Fruit fly (Drosophila melanogaster) whole organism, embryonic: ENCODE data around the gene Spn85F.
A peak's percentile ranks its signal among the peaks of the same experiment; 100 is the strongest.

ENCODE experiments used
- Atf3 ChIP-seq: fragments of 200-800 bp; sonication (Bioruptor generic); optimal IDR thresholded peaks from 3 replicates; lab custom pipeline; 2016; ENCODE audit warnings: missing biosample characterization, missing genetic modification characterization
- Atf6 ChIP-seq: fragments of 200-800 bp; sonication (Bioruptor generic); IDR thresholded peaks from 2 replicates; pipeline ENCODE4 v1.3.6; 2022; ENCODE audit warnings: missing biosample characterization, missing genetic modification characterization
- B-H2 ChIP-seq: fragments of 200-800 bp; sonication (Bioruptor generic); optimal IDR thresholded peaks from 2 replicates; lab custom pipeline; 2018; ENCODE audit warnings: missing biosample characterization, mild to moderate bottlenecking, missing genetic modification characterization
- BEAF-32 ChIP-seq: fragments of 200-800 bp; sonication (Bioruptor generic); optimal IDR thresholded peaks from 3 replicates; lab custom pipeline; 2017; ENCODE audit warnings: missing biosample characterization, missing genetic modification characterization, mild to moderate bottlenecking, moderate library complexity, missing genetic modification reagents
- BtbVII ChIP-seq: fragments of 200-800 bp; sonication (Bioruptor generic); optimal IDR thresholded peaks from 3 replicates; lab custom pipeline; 2017; ENCODE audit warnings: missing biosample characterization, mild to moderate bottlenecking, missing genetic modification characterization
- CG10267 ChIP-seq: fragments of 200-800 bp; sonication (Bioruptor generic); optimal IDR thresholded peaks from 2 replicates; lab custom pipeline; 2018; ENCODE audit warnings: missing biosample characterization, mild to moderate bottlenecking, missing genetic modification characterization, moderate library complexity
- CG10321 ChIP-seq: fragments of 200-800 bp; sonication (Bioruptor generic); IDR thresholded peaks from 2 replicates; pipeline ENCODE4 v1.3.6; 2022; ENCODE audit warnings: missing biosample characterization, missing genetic modification characterization
- CG14860 ChIP-seq: fragments of 200-800 bp; sonication (Bioruptor generic); IDR thresholded peaks from 3 replicates; pipeline ENCODE4 v1.3.6; 2022; ENCODE audit warnings: missing biosample characterization, missing genetic modification characterization; ENCODE audit not compliant: partially characterized antibody
- CG15479 ChIP-seq: fragments of 200-800 bp; sonication (Bioruptor generic); optimal IDR thresholded peaks from 3 replicates; lab custom pipeline; 2019; ENCODE audit warnings: missing biosample characterization, mild to moderate bottlenecking, missing genetic modification characterization, moderate library complexity
- CG17385 ChIP-seq: fragments of 200-800 bp; sonication (Bioruptor generic); optimal IDR thresholded peaks from 3 replicates; lab custom pipeline; 2018; ENCODE audit warnings: missing biosample characterization, mild to moderate bottlenecking, missing genetic modification characterization
- CG18011 ChIP-seq: fragments of 200-800 bp; sonication (Bioruptor generic); optimal IDR thresholded peaks from 2 replicates; lab custom pipeline; 2017; ENCODE audit warnings: missing biosample characterization, missing genetic modification characterization, mild to moderate bottlenecking, moderate library complexity, missing genotype
- CG1832 ChIP-seq: fragments of 200-800 bp; sonication (Bioruptor generic); optimal IDR thresholded peaks from 2 replicates; lab custom pipeline; 2017; ENCODE audit warnings: missing biosample characterization, mild to moderate bottlenecking, missing genetic modification characterization, inconsistent platforms
- CG2116 ChIP-seq: fragments of 200-800 bp; sonication (Bioruptor generic); optimal IDR thresholded peaks from 3 replicates; lab custom pipeline; 2018; ENCODE audit warnings: missing biosample characterization, mild to moderate bottlenecking, missing genetic modification characterization
- CG2889 ChIP-seq: fragments of 200-800 bp; sonication (Bioruptor generic); IDR thresholded peaks from 3 replicates; pipeline ENCODE4 v1.3.6; 2022; ENCODE audit warnings: missing biosample characterization, missing genetic modification characterization
- CG3163 ChIP-seq: fragments of 200-800 bp; sonication (Bioruptor generic); optimal IDR thresholded peaks from 3 replicates; lab custom pipeline; 2016; ENCODE audit warnings: missing biosample characterization, missing genetic modification characterization
- CG7556 ChIP-seq: fragments of 200-800 bp; sonication (Bioruptor generic); optimal IDR thresholded peaks from 2 replicates; lab custom pipeline; 2017; ENCODE audit warnings: missing biosample characterization, mild to moderate bottlenecking, missing genetic modification characterization
- CG7928 ChIP-seq: fragments of 200-800 bp; sonication (Bioruptor generic); optimal IDR thresholded peaks from 2 replicates; lab custom pipeline; 2017; ENCODE audit warnings: missing biosample characterization, mild to moderate bottlenecking, missing genetic modification characterization
- CG8359 ChIP-seq: fragments of 200-800 bp; sonication (Bioruptor generic); optimal IDR thresholded peaks from 2 replicates; lab custom pipeline; 2017; ENCODE audit warnings: missing biosample characterization, mild to moderate bottlenecking, missing genetic modification characterization, borderline replicate concordance
- E2f1 ChIP-seq: fragments of 200-800 bp; sonication (Bioruptor generic); IDR thresholded peaks from 2 replicates; pipeline ENCODE4 v1.3.6; 2022; ENCODE audit warnings: missing biosample characterization, missing genetic modification characterization
- Eip74EF ChIP-seq, 2 experiments: fragments of 200-800 bp in 1 of 2; fragments of >200 bp in 1 of 2; sonication (Bioruptor generic) in 1 of 2; optimal IDR thresholded peaks; 2 replicates each; lab custom pipeline; 2017 to 2019; ENCODE audit warnings: missing biosample characterization in 2 of 2, missing genetic modification characterization in 2 of 2, mild to moderate bottlenecking in 1 of 2, moderate library complexity in 1 of 2
- HmgZ ChIP-seq: fragments of 200-800 bp; sonication (Bioruptor generic); optimal IDR thresholded peaks from 2 replicates; lab custom pipeline; 2018; ENCODE audit warnings: missing biosample characterization, mild to moderate bottlenecking, missing genetic modification characterization
- Lhr ChIP-seq: fragments of 200-800 bp; sonication (Bioruptor generic); optimal IDR thresholded peaks from 3 replicates; lab custom pipeline; 2017; ENCODE audit warnings: mild to moderate bottlenecking, missing biosample characterization, missing genetic modification reagents, missing genetic modification characterization
- Lim3 ChIP-seq: fragments of 200-800 bp; sonication (Bioruptor generic); IDR thresholded peaks from 2 replicates; pipeline ENCODE4 v1.3.6; 2022; ENCODE audit warnings: missing biosample characterization, missing genetic modification characterization
- MBD-R2 ChIP-seq: fragments of 200-800 bp; sonication (Bioruptor generic); IDR thresholded peaks from 2 replicates; pipeline ENCODE4 v1.3.6; 2022; ENCODE audit warnings: missing biosample characterization, missing genetic modification characterization
- MESR4 ChIP-seq: fragments of 200-800 bp; sonication (Bioruptor generic); optimal IDR thresholded peaks from 2 replicates; lab custom pipeline; 2018; ENCODE audit warnings: missing biosample characterization, mild to moderate bottlenecking, missing genetic modification characterization, moderate library complexity
- Med ChIP-seq: fragments of 200-800 bp; sonication (Bioruptor generic); peaks from one replicate; lab custom pipeline; 2016; ENCODE audit warnings: missing biosample characterization, missing genetic modification characterization, mild to moderate bottlenecking, inconsistent platforms, moderate library complexity
- Myb ChIP-seq: fragments of 200-800 bp; sonication (Bioruptor generic); optimal IDR thresholded peaks from 2 replicates; lab custom pipeline; 2016; ENCODE audit warnings: missing biosample characterization, missing genetic modification characterization
- NFAT ChIP-seq: fragments of 200-800 bp; sonication (Bioruptor generic); IDR thresholded peaks from 2 replicates; pipeline ENCODE4 v1.3.6; 2022; ENCODE audit warnings: missing biosample characterization, missing genetic modification characterization
- Oaz ChIP-seq: fragments of 200-800 bp; sonication (Bioruptor generic); IDR thresholded peaks from 2 replicates; pipeline ENCODE4 v1.3.6; 2022; ENCODE audit warnings: missing biosample characterization, missing genetic modification characterization
- Pdp1 ChIP-seq, 2 experiments: fragments of 200-800 bp; sonication (Bioruptor generic); optimal IDR thresholded peaks; 3 replicates each; lab custom pipeline; 2016; ENCODE audit warnings: missing biosample characterization in 2 of 2, missing genetic modification characterization in 2 of 2, mild to moderate bottlenecking in 1 of 2, moderate library complexity in 1 of 2
- Ptx1 ChIP-seq: fragments of 200-800 bp; sonication (Bioruptor generic); IDR thresholded peaks from 2 replicates; pipeline ENCODE4 v1.3.6; 2022; ENCODE audit warnings: missing biosample characterization, missing genetic modification characterization
- Side ChIP-seq: fragments of 200-800 bp; sonication (Bioruptor generic); optimal IDR thresholded peaks from 2 replicates; lab custom pipeline; 2016; ENCODE audit warnings: missing biosample characterization, missing genetic modification characterization
- amos ChIP-seq: fragments of 200-800 bp; sonication (Bioruptor generic); IDR thresholded peaks from 2 replicates; pipeline ENCODE4 v1.3.6; 2022; ENCODE audit warnings: missing biosample characterization, missing genetic modification characterization; ENCODE audit not compliant: partially characterized antibody
- ase ChIP-seq: fragments of 200-800 bp; sonication (Bioruptor generic); IDR thresholded peaks from 3 replicates; pipeline ENCODE4 v1.3.6; 2022; ENCODE audit warnings: missing biosample characterization, missing genetic modification characterization
- bcd ChIP-seq: fragments of 200-800 bp; sonication (Bioruptor generic); optimal IDR thresholded peaks from 2 replicates; lab custom pipeline; 2017; ENCODE audit warnings: missing biosample characterization, mild to moderate bottlenecking, missing genetic modification characterization
- chm ChIP-seq: fragments of 200-800 bp; sonication (Bioruptor generic); IDR thresholded peaks from 2 replicates; pipeline ENCODE4 v1.3.6; 2022; ENCODE audit warnings: missing biosample characterization, missing genetic modification characterization
- dpn ChIP-seq, 2 experiments: fragments of 200-800 bp; sonication (Bioruptor generic); optimal IDR thresholded peaks; 3 replicates each; lab custom pipeline; 2016; ENCODE audit warnings: missing biosample characterization in 2 of 2, missing genetic modification characterization in 2 of 2
- fu2 ChIP-seq: fragments of 200-800 bp; sonication (Bioruptor generic); optimal IDR thresholded peaks from 2 replicates; lab custom pipeline; 2016; ENCODE audit warnings: missing biosample characterization, missing genetic modification characterization
- gfzf ChIP-seq: fragments of 200-800 bp; sonication (Bioruptor generic); optimal IDR thresholded peaks from 2 replicates; lab custom pipeline; 2016; ENCODE audit warnings: missing biosample characterization, mild to moderate bottlenecking, missing genetic modification characterization, moderate library complexity
- lilli ChIP-seq: fragments of 200-800 bp; sonication (Bioruptor generic); optimal IDR thresholded peaks from 3 replicates; lab custom pipeline; 2016; ENCODE audit warnings: missing biosample characterization, missing genetic modification characterization
- sens-2 ChIP-seq: fragments of 200-800 bp; sonication (Bioruptor generic); IDR thresholded peaks from 2 replicates; pipeline ENCODE4 v1.3.6; 2022; ENCODE audit warnings: missing biosample characterization, missing genetic modification characterization
- seq ChIP-seq: fragments of 200-800 bp; sonication (Bioruptor generic); IDR thresholded peaks from 2 replicates; pipeline ENCODE4 v1.3.6; 2022; ENCODE audit warnings: missing biosample characterization, missing genetic modification characterization
- stwl ChIP-seq: fragments of 200-800 bp; sonication (Bioruptor generic); optimal IDR thresholded peaks from 3 replicates; lab custom pipeline; 2018; ENCODE audit warnings: missing biosample characterization, mild to moderate bottlenecking, missing genetic modification characterization, moderate library complexity
- sug ChIP-seq: fragments of 200-800 bp; optimal IDR thresholded peaks from 2 replicates; lab custom pipeline; 2019; ENCODE audit warnings: missing biosample characterization, mild to moderate bottlenecking, missing genetic modification characterization, moderate library complexity
- trem ChIP-seq: fragments of 200-800 bp; optimal IDR thresholded peaks from 3 replicates; lab custom pipeline; 2019; ENCODE audit warnings: missing biosample characterization, mild to moderate bottlenecking, missing genetic modification characterization, moderate library complexity
- usp ChIP-seq: fragments of >200 bp; optimal IDR thresholded peaks from 2 replicates; lab custom pipeline; 2017; ENCODE audit warnings: missing biosample characterization, missing genetic modification characterization
- vfl ChIP-seq: fragments of 200-800 bp; sonication (Bioruptor generic); optimal IDR thresholded peaks from 2 replicates; lab custom pipeline; 2016; ENCODE audit warnings: missing biosample characterization, missing genetic modification characterization
- vvl ChIP-seq: fragments of 200-800 bp; sonication (Bioruptor generic); IDR thresholded peaks from 2 replicates; pipeline ENCODE4 v1.3.6; 2022; ENCODE audit warnings: missing biosample characterization, missing genetic modification characterization
- zen2 ChIP-seq: fragments of 200-800 bp; sonication (Bioruptor generic); IDR thresholded peaks from 3 replicates; pipeline ENCODE4 v1.3.6; 2022; ENCODE audit warnings: missing biosample characterization, missing genetic modification characterization; ENCODE audit not compliant: partially characterized antibody

The Spn85F gene

DNA sequence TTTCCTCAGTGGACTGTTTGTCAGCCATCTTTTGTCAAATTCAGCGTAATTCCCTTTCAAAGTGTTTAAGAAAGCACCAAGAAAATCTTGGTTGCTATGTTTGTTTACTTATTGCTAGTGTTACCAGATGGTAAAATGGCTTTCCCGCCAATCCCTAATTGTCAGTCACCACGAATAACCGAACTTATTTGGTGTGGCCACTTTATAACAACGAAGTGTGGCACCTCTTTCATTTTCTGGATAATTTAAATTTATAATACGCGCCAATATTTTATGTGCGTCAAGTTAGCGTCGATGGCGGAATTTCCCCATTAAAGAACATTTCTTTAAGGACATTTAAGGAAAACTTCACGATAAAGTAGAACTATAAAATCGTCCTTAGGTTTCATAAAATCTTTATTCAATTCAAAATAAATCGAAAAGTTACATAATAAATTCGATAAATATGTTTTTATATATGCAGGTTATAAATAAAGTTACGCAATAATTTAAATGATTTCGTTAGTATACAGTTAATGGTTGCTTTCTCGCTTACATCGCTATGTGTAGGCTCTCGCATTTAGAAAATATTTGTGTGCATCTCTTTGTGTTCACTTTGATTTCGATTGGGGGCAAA, 4.3 kb downstream of the Spn85F start, which contains the start of gene CG5359 (continued):
- no peak for TF ChIP-seq CG1832 (GFP tag; lab: Kevin White, UChicago)
- TF ChIP-seq Pdp1 (GFP tag; optimal IDR thresholded peaks at IDR 0.05; lab: Kevin White, UChicago): peak in 1 of 2 experiments; percentile 87
- no peak for TF ChIP-seq fu2 (GFP tag; lab: Kevin White, UChicago)
- peak; percentile 30; the same call in 1 of the 2 replicates for TF ChIP-seq vvl
- no peak for TF ChIP-seq usp (GFP tag; lab: Kevin White, UChicago)
- peak; percentile 62 for TF ChIP-seq trem
- peak; percentile 92 for TF ChIP-seq E2f1
- peak; percentile 42 for TF ChIP-seq BEAF-32 (GFP tag; lab: Kevin White, UChicago)
- TF ChIP-seq Eip74EF (GFP tag; optimal IDR thresholded peaks at IDR 0.05; lab: Kevin White, UChicago): no peak
- no peak for TF ChIP-seq CG7556 (GFP tag; lab: Kevin White, UChicago)
- TF ChIP-seq MESR4 (GFP tag; lab: Kevin White, UChicago): peak; percentile 21
- no peak for TF ChIP-seq CG7928 (GFP tag; lab: Kevin White, UChicago)
- no peak for TF ChIP-seq zen2
- TF ChIP-seq stwl: peak; percentile 68
- peak; percentile 66 for TF ChIP-seq Lhr (GFP tag; lab: Kevin White, UChicago)
- TF ChIP-seq MBD-R2 (GFP tag; lab: Robert Waterston, UW): peak; percentile 84
- TF ChIP-seq ase (GFP tag; lab: Robert Waterston, UW): no peak
- no peak for TF ChIP-seq CG8359 (GFP tag; lab: Kevin White, UChicago)
- TF ChIP-seq sug (tag; lab: Kevin White, UChicago): no peak
- no peak for TF ChIP-seq CG18011 (GFP tag; lab: Kevin White, UChicago)
- TF ChIP-seq CG2116 (GFP tag; lab: Kevin White, UChicago): peak; percentile 31
- no peak for TF ChIP-seq Atf6 (GFP tag; lab: Robert Waterston, UW)
- no peak for TF ChIP-seq HmgZ
- peak; percentile 77 for TF ChIP-seq gfzf
- TF ChIP-seq amos (GFP tag; lab: Robert Waterston, UW): peak; percentile 49; the same call in 1 of the 2 replicates
- no peak for TF ChIP-seq CG17385 (GFP tag; lab: Kevin White, UChicago)
- no peak for TF ChIP-seq CG14860 (GFP tag; lab: Robert Waterston, UW)
- peak; percentile 29 for TF ChIP-seq Med (GFP tag; lab: Kevin White, UChicago)
- 0 out of 2 replicates have a peak, but pooled peaks have one; percentile 10 for TF ChIP-seq chm (GFP tag; lab: Robert Waterston, UW)
- no peak for TF ChIP-seq Myb

DNA sequence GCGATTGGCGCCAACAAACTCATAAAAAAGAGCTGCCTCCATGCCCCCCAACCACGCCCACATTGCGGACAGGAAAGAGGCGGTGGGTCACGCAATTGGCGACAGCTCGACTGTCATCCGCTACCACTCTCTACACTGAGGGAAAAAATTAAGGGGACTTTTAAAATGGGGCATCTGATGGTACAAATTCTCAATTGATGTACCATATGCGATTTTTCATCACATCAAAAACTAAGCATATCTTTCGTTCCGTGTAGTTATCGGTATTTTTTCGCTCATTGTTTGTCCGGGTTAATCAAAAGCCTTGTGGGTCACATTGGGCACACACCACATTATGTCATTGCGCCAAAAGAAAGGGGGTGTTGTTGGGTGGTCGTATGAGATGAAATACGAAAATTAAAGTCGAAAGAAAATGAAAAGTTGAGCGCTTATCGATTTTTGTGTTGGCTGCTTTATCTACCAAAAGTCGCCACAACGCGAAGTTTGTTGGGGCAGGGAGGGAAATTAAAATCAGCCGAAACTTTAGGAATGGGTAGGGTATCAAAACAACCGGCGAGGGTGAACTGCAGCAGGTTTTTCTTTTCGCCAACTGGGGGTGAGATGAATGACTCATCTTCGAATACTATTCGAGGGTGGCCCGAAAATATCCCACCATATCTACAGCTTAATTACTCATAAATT, 27.2 kb downstream of the Spn85F start:
- TF ChIP-seq sens-2: no peak
- TF ChIP-seq BtbVII (GFP tag; lab: Kevin White, UChicago): peak; percentile 46
- TF ChIP-seq vfl (GFP tag; lab: Kevin White, UChicago): no peak
- peak; percentile 14 for TF ChIP-seq bcd (GFP tag; lab: Kevin White, UChicago)
- no peak for TF ChIP-seq Lim3
- TF ChIP-seq CG15479: no peak
- TF ChIP-seq dpn (GFP tag; optimal IDR thresholded peaks at IDR 0.05; lab: Kevin White, UChicago): peak; percentile 32 to 41
- peak; percentile 54 for TF ChIP-seq Side
- TF ChIP-seq Oaz: no peak
- peak; percentile 56 for TF ChIP-seq lilli (GFP tag; lab: Kevin White, UChicago)
- peak; percentile 12 for TF ChIP-seq Atf3 (GFP tag; lab: Kevin White, UChicago)
- TF ChIP-seq CG10321 (GFP tag; lab: Robert Waterston, UW): no peak
- no peak for TF ChIP-seq B-H2 (GFP tag; lab: Kevin White, UChicago)
- TF ChIP-seq NFAT (GFP tag; lab: Robert Waterston, UW): peak; percentile 54
- TF ChIP-seq Med (GFP tag; lab: Kevin White, UChicago): peak; percentile 93
- TF ChIP-seq seq (GFP tag; lab: Robert Waterston, UW): no peak
- no peak for TF ChIP-seq CG3163 (GFP tag; lab: Kevin White, UChicago)
- 0 out of 3 replicates have a peak, but pooled peaks have one; percentile 34 for TF ChIP-seq CG2889
- TF ChIP-seq Ptx1 (GFP tag; lab: Robert Waterston, UW): peak; percentile 49
- no peak for TF ChIP-seq CG10267
